Worm (Caenorhabditis elegans) whole organism, mixed stage, embryonic: ENCODE results near the gene F55C10.5.

Source experiments
- M03D4.4 ChIP-seq: sonication (generic microtip); optimal IDR thresholded peaks from 2 replicates; lab custom pipeline; 2017; ENCODE audit warnings: mild to moderate bottlenecking, missing genetic modification characterization, missing compliant biosample characterization
- ces-1 ChIP-seq: fragments of 150-350 bp; optimal IDR thresholded peaks from 2 replicates; lab custom pipeline; 2014; ENCODE audit warnings: missing biosample characterization, missing genetic modification reagents, missing genetic modification characterization
- elt-1 ChIP-seq: sonication (generic microtip); optimal IDR thresholded peaks from 2 replicates; lab custom pipeline; 2017; ENCODE audit warnings: missing genetic modification characterization, mild to moderate bottlenecking, missing compliant biosample characterization, antibody characterized with exemption, moderate library complexity, borderline replicate concordance; ENCODE audit not compliant: insufficient read depth
- hlh-1 ChIP-seq: fragments of 150-350 bp; optimal IDR thresholded peaks from 2 replicates; lab custom pipeline; 2014; ENCODE audit warnings: missing biosample characterization, missing genetic modification reagents, missing genetic modification characterization
- lin-13 ChIP-seq: fragments of 150-350 bp; optimal IDR thresholded peaks from 2 replicates; lab custom pipeline; 2014; ENCODE audit warnings: missing biosample characterization, missing genetic modification characterization
- lsy-2 ChIP-seq: fragments of 150-350 bp; optimal IDR thresholded peaks from 2 replicates; lab custom pipeline; 2014; ENCODE audit warnings: missing biosample characterization, missing genetic modification characterization
- mep-1 ChIP-seq: fragments of 150-350 bp; optimal IDR thresholded peaks from 2 replicates; lab custom pipeline; 2017; ENCODE audit warnings: missing biosample characterization, missing genetic modification reagents, missing genetic modification characterization, inconsistent platforms
- nhr-28 ChIP-seq: fragments of 150-350 bp; optimal IDR thresholded peaks from 2 replicates; lab custom pipeline; 2014; ENCODE audit warnings: missing biosample characterization, missing genetic modification characterization
- snpc-4 ChIP-seq: fragments of 150-350 bp; optimal IDR thresholded peaks from 2 replicates; lab custom pipeline; 2014; ENCODE audit warnings: missing biosample characterization, missing genetic modification characterization
- unc-120 ChIP-seq: sonication (generic microtip); optimal IDR thresholded peaks from 2 replicates; lab custom pipeline; 2017; ENCODE audit warnings: missing genetic modification characterization, missing compliant biosample characterization; ENCODE audit not compliant: poor library complexity, severe bottlenecking
- unc-39 ChIP-seq: fragments of 150-350 bp; optimal IDR thresholded peaks from 2 replicates; lab custom pipeline; 2014; ENCODE audit warnings: missing biosample characterization, missing genetic modification characterization
- unc-62 ChIP-seq: fragments of 150-350 bp; optimal IDR thresholded peaks from 2 replicates; lab custom pipeline; 2014; ENCODE audit warnings: missing biosample characterization, missing genetic modification reagents, missing genetic modification characterization

- TF ChIP-seq M03D4.4 (tag; lab: Kevin White, UChicago) (no peak), nhr-28 (tag; lab: Kevin White, UChicago) (no peak), mep-1 (tag; lab: Kevin White, UChicago) (no peak), elt-1 (tag; lab: Kevin White, UChicago) (no peak), unc-62 (GFP tag; lab: Kevin White, UChicago) (no peak), unc-120 (no peak), lsy-2 (tag; lab: Kevin White, UChicago) (no peak), ces-1 (no peak), snpc-4 (no peak), hlh-1 (tag; lab: Kevin White, UChicago) (no peak), lin-13 (tag; lab: Kevin White, UChicago) (no peak), unc-39 (tag; lab: Kevin White, UChicago) (no peak)
Measured at ce11 chrV:11352893-11353292, 30.0 kb upstream of the F55C10.5 start, which contains the start of gene npr-25.
